Fruit fly (Drosophila melanogaster): ENCODE data around the gene mtsh.

The mtsh gene

DNA sequence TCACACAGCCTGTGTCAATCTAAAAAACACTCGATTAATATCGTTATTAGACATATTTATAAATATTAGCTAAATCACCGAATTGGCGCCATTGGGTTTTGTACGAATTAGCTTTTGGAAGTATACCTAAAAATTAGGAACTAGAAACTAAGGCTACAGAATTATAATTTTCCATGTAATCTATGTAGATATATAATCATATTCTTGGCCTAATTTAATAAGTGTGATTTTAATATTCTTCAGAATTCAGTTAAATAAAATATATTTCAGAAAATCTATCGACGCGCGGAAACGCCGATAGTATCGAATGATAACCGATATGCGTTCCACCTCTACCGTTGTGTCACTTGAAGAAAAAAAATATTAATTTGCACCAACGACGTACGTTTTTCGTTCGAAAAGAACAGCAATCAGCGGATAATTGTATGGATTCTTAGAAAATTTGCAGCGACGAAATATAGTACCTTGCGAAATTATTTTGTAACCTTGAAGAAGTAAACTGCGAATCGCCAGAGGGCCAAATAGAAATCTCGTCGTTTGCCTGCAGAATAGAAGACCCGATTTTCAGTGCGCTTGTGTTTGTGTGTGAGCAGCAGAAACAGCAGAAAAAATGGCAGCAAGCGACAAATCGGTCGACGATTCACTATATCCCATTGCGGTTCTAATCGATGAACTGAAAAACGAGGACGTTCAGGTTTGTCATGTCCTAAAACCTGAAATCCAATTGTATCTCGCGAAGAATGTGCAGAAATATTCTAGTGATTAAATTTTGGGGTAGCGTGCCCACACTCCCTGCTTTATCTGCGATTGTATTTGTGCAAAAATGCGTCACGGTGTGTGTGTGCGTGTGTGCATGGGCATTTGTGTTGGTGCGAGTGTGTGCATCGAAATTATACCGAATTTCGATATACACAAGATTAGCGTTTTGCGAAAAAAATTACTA lies 46.3 kb upstream of the mtsh start, which contains the start of gene Pp2A-29B (continued):
- TF ChIP-seq Hr39 (GFP tag; optimal IDR thresholded peaks at IDR 0.05) (peak; percentile 48), CG4318 (GFP tag; optimal IDR thresholded peaks at IDR 0.05) (no peak), Hr4 (GFP tag; optimal IDR thresholded peaks at IDR 0.05) (peak; percentile 44), Gug (GFP tag; IDR thresholded peaks at IDR 0.05) (no peak), CG3032 (tag; optimal IDR thresholded peaks at IDR 0.05) (peak; percentile 12), acj6 (GFP tag; optimal IDR thresholded peaks at IDR 0.05) (peak; percentile 15), CG11902 (GFP tag; optimal IDR thresholded peaks at IDR 0.05) (peak; percentile 38), Ets96B (tag; optimal IDR thresholded peaks at IDR 0.05) (peak; percentile 12), Lpt (GFP tag; optimal IDR thresholded peaks at IDR 0.05) (no peak), Eip75B (GFP tag; optimal IDR thresholded peaks at IDR 0.05) (peak; percentile 31), CG7368 (GFP tag; optimal IDR thresholded peaks at IDR 0.05) (no peak), Smox (GFP tag; optimal IDR thresholded peaks at IDR 0.05) (peak; percentile 58), achi (GFP tag; optimal IDR thresholded peaks at IDR 0.05) (peak; percentile 92), CG31627 (GFP tag; optimal IDR thresholded peaks at IDR 0.05) (peak; percentile 42), lz (GFP tag; optimal IDR thresholded peaks at IDR 0.05) (peak; percentile 55), CG16779 (tag; optimal IDR thresholded peaks at IDR 0.05) (no peak), Hr38 (GFP tag; optimal IDR thresholded peaks at IDR 0.05) (no peak)

DNA sequence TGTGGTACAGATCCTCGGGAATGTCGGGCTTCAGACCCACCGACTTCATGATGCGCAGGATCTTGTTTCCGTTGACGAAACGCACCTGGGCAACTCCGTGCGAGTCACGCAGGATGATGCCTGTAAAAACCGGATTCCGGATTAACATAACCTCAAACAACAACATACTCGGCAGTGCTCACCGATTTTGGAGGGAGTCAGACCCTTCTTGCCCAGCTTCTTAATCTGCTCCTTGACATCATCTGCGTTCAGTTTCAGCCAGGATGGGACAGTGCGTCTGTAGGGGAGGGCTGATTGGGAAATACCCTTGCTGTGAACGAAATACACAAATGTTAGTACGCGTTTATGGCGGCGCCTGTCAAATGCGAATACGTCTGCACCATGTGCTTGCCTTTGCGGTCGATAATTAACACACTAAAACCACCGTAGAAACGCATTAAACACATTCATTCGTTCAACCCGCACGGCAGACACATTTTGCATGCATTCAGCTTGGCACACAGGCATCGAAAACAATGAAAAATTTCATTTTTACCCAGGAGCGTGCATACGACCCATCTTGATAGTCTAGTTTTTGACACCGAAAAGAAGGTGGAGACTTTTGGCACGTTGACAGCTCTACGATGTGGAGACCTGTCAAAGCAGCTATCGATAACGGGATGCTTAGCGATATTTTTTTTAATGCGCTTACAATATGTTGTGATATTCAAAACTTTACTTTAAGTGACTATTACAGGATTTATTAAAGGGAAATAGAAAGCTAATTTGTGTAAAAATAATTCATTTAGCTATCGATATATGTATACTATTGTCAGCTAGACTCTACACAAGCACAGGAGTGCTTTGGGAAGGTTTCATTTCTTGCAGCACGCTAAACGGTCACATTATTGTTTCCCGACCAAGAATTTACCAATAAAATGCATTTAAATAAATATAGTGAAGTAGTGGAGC lies 44.6 kb upstream of the mtsh start, which contains the start of the genes RpS13 and CSN8:
TSS of gene RpS13 (minus strand) at position 657 of the 951 bp plus-strand sequence.
TSS of gene CSN8 (plus strand) at position 850 of the 951 bp plus-strand sequence.
- peak; percentile 59 for TF ChIP-seq Eip78C (GFP tag)
- no peak for TF ChIP-seq CG8319 (GFP tag; optimal IDR thresholded peaks at IDR 0.05)
- no peak for TF ChIP-seq fd59A (GFP tag; optimal IDR thresholded peaks at IDR 0.05)
- no peak for TF ChIP-seq spab (GFP tag; optimal IDR thresholded peaks at IDR 0.05)
- TF ChIP-seq dac (GFP tag; optimal IDR thresholded peaks at IDR 0.05) = no peak
- no peak for TF ChIP-seq Ets21C (GFP tag; optimal IDR thresholded peaks at IDR 0.05)
- no peak for TF ChIP-seq CG32006 (GFP tag; optimal IDR thresholded peaks at IDR 0.05)
- TF ChIP-seq net (GFP tag; optimal IDR thresholded peaks at IDR 0.05) = no peak
- no peak for TF ChIP-seq CG15336 (GFP tag; IDR thresholded peaks at IDR 0.05)
- peak; percentile 100 for TF ChIP-seq achi (GFP tag; optimal IDR thresholded peaks at IDR 0.05)
- TF ChIP-seq svp (GFP tag) = no peak
- no peak for TF ChIP-seq CG6792 (GFP tag; optimal IDR thresholded peaks at IDR 0.05)
- no peak for TF ChIP-seq fd85E (GFP tag; optimal IDR thresholded peaks at IDR 0.05)
- TF ChIP-seq Hr39 (GFP tag; optimal IDR thresholded peaks at IDR 0.05) = peak; percentile 7
- TF ChIP-seq acj6 (GFP tag; optimal IDR thresholded peaks at IDR 0.05) = no peak
- TF ChIP-seq fkh (GFP tag; optimal IDR thresholded peaks at IDR 0.05) = peak; percentile 53
- peak; percentile 15 for TF ChIP-seq lz (GFP tag; optimal IDR thresholded peaks at IDR 0.05)
- TF ChIP-seq Met (GFP tag; optimal IDR thresholded peaks at IDR 0.05) = peak; percentile 16
- TF ChIP-seq cyc (GFP tag; optimal IDR thresholded peaks at IDR 0.05) = no peak
- peak in 1 of 2 experiments; percentile 9 for TF ChIP-seq ss (GFP tag; optimal IDR thresholded peaks at IDR 0.05)
- no peak for TF ChIP-seq CG31627 (GFP tag; optimal IDR thresholded peaks at IDR 0.05)
- TF ChIP-seq esn (GFP tag; optimal IDR thresholded peaks at IDR 0.05) = peak; percentile 36
- TF ChIP-seq CG4318 (GFP tag; optimal IDR thresholded peaks at IDR 0.05) = no peak
- TF ChIP-seq CG6808 (GFP tag; optimal IDR thresholded peaks at IDR 0.05) = no peak
- TF ChIP-seq Hr4 (GFP tag; optimal IDR thresholded peaks at IDR 0.05) = no peak
- no peak for TF ChIP-seq vri (GFP tag; optimal IDR thresholded peaks at IDR 0.05)
- no peak for TF ChIP-seq CG11294 (GFP tag; IDR thresholded peaks at IDR 0.05)
- TF ChIP-seq eg (GFP tag; IDR thresholded peaks at IDR 0.05) = no peak
- TF ChIP-seq Sox15 (GFP tag; optimal IDR thresholded peaks at IDR 0.05) = no peak
- no peak for TF ChIP-seq CG7368 (GFP tag; optimal IDR thresholded peaks at IDR 0.05)
- TF ChIP-seq CG11762 (GFP tag; optimal IDR thresholded peaks at IDR 0.05; ENCODE audit: insufficient read depth) = no peak
- peak; percentile 8 for TF ChIP-seq topi (GFP tag; optimal IDR thresholded peaks at IDR 0.05)
- TF ChIP-seq Blimp-1 (GFP tag; optimal IDR thresholded peaks at IDR 0.05) = no peak
- 0 out of 3 replicates have a peak, but pooled peaks have one; percentile 18 for TF ChIP-seq CG8119 (GFP tag; IDR thresholded peaks at IDR 0.05)
- no peak for TF ChIP-seq CG10631 (GFP tag; optimal IDR thresholded peaks at IDR 0.05)
- TF ChIP-seq CG6854 (GFP tag; optimal IDR thresholded peaks at IDR 0.05) = no peak
